Worm (Caenorhabditis elegans) whole organism, young adult: Measurements from ENCODE around the gene ZK757.1.
A peak's percentile ranks its signal among the peaks of the same experiment; 100 is the strongest.

ENCODE experiments used
- D2030.7 ChIP-seq: fragments of 200-800 bp; sonication (Bioruptor generic); IDR thresholded peaks from 2 replicates; pipeline ENCODE4 v1.3.6; 2022; ENCODE audit warnings: missing genetic modification reagents, missing genetic modification characterization, missing compliant biosample characterization
- F10E7.11 ChIP-seq: sonication (generic microtip); optimal IDR thresholded peaks from 2 replicates; lab custom pipeline; 2017; ENCODE audit warnings: mild to moderate bottlenecking, missing genetic modification characterization, moderate library complexity, missing compliant biosample characterization
- F33H1.4 ChIP-seq: fragments of 200-800 bp; sonication (Bioruptor generic); IDR thresholded peaks from 2 replicates; pipeline ENCODE4 v1.3.6; 2022; ENCODE audit warnings: missing genetic modification reagents, missing genetic modification characterization, missing compliant biosample characterization
- F52B5.7 ChIP-seq: sonication (generic microtip); optimal IDR thresholded peaks from 2 replicates; lab custom pipeline; 2016; ENCODE audit warnings: mild to moderate bottlenecking, missing genetic modification characterization, missing compliant biosample characterization
- T07F8.4 ChIP-seq: sonication (generic microtip); optimal IDR thresholded peaks from 2 replicates; lab custom pipeline; 2016; ENCODE audit warnings: mild to moderate bottlenecking, missing genetic modification characterization, moderate library complexity, missing compliant biosample characterization
- Y53G8AR.9 ChIP-seq: fragments of 200-800 bp; sonication (Bioruptor generic); conservative IDR thresholded peaks from 2 replicates; pipeline ENCODE4 v1.3.6; 2022; ENCODE audit warnings: missing genetic modification reagents, missing genetic modification characterization, missing compliant biosample characterization
- athp-1 ChIP-seq: sonication (generic microtip); optimal IDR thresholded peaks from 2 replicates; lab custom pipeline; 2017; ENCODE audit warnings: mild to moderate bottlenecking, missing genetic modification characterization, missing compliant biosample characterization
- attf-3 ChIP-seq: fragments of 200-800 bp; sonication (Bioruptor generic); conservative IDR thresholded peaks from 2 replicates; pipeline ENCODE4 v1.3.6; 2022; ENCODE audit warnings: missing genetic modification reagents, missing genetic modification characterization, missing compliant biosample characterization
- attf-5 ChIP-seq: fragments of 200-800 bp; sonication (Bioruptor generic); optimal IDR thresholded peaks from 2 replicates; lab custom pipeline; 2018; ENCODE audit warnings: mild to moderate bottlenecking, missing genetic modification characterization, missing compliant biosample characterization
- cebp-1 ChIP-seq, 2 experiments: fragments of 200-800 bp in 1 of 2; sonication (Bioruptor generic) in 1 of 2; sonication (generic microtip) in 1 of 2; IDR thresholded peaks in 1 of 2; optimal IDR thresholded peaks in 1 of 2; 2 replicates each; pipeline versions ENCODE4 v1.3.6 to Lab custom; 2017 to 2022; ENCODE audit warnings: missing compliant biosample characterization in 2 of 2, missing genetic modification characterization in 2 of 2, mild to moderate bottlenecking in 1 of 2, missing genetic modification reagents in 1 of 2, moderate library complexity in 1 of 2
- cebp-2 ChIP-seq: fragments of 200-800 bp; sonication (Bioruptor generic); IDR thresholded peaks from 2 replicates; pipeline ENCODE4 v1.3.6; 2022; ENCODE audit warnings: missing genetic modification characterization, missing compliant biosample characterization
- ceh-40 ChIP-seq: fragments of 200-800 bp; sonication (Bioruptor generic); IDR thresholded peaks from 2 replicates; pipeline ENCODE4 v1.3.6; 2022; ENCODE audit warnings: missing genetic modification characterization, missing compliant biosample characterization
- ceh-91 ChIP-seq: fragments of 200-800 bp; sonication (Bioruptor generic); IDR thresholded peaks from 2 replicates; pipeline ENCODE4 v1.3.6; 2022; ENCODE audit warnings: missing genetic modification reagents, missing genetic modification characterization, missing compliant biosample characterization
- dox-1 ChIP-seq: fragments of 200-800 bp; sonication (Bioruptor generic); IDR thresholded peaks from 2 replicates; pipeline ENCODE4 v1.3.6; 2022; ENCODE audit warnings: missing genetic modification reagents, missing genetic modification characterization, missing compliant biosample characterization
- dpl-1 ChIP-seq: fragments of 150-350 bp; optimal IDR thresholded peaks from 2 replicates; lab custom pipeline; 2014; ENCODE audit warnings: missing biosample characterization, missing genetic modification reagents, missing genetic modification characterization
- efl-1 ChIP-seq: fragments of 150-350 bp; optimal IDR thresholded peaks from 2 replicates; lab custom pipeline; 2014; ENCODE audit warnings: missing biosample characterization, missing genetic modification reagents, missing genetic modification characterization
- ekl-4 ChIP-seq: fragments of 200-800 bp; sonication (Bioruptor generic); IDR thresholded peaks from 2 replicates; pipeline ENCODE4 v1.3.6; 2022; ENCODE audit warnings: missing genetic modification reagents, missing genetic modification characterization, missing compliant biosample characterization
- fkh-3 ChIP-seq: sonication (generic microtip); optimal IDR thresholded peaks from 2 replicates; lab custom pipeline; 2016; ENCODE audit warnings: mild to moderate bottlenecking, missing genetic modification characterization, missing compliant biosample characterization
- hlh-26 ChIP-seq: fragments of 200-800 bp; sonication (Bioruptor generic); conservative IDR thresholded peaks from 2 replicates; pipeline ENCODE4 v1.3.6; 2022; ENCODE audit warnings: missing genetic modification reagents, missing genetic modification characterization, missing compliant biosample characterization
- lag-1 ChIP-seq: fragments of 200-800 bp; sonication (Bioruptor generic); IDR thresholded peaks from 2 replicates; pipeline ENCODE4 v1.3.6; 2022; ENCODE audit warnings: missing genetic modification reagents, missing genetic modification characterization, missing compliant biosample characterization
- let-526 ChIP-seq: fragments of 200-800 bp; sonication (Bioruptor generic); IDR thresholded peaks from 2 replicates; pipeline ENCODE4 v1.3.6; 2022; ENCODE audit warnings: missing genetic modification reagents, missing genetic modification characterization, missing compliant biosample characterization
- lin-35 ChIP-seq, 3 experiments: fragments of 150-350 bp in 2 of 3; sonication (generic microtip) in 1 of 3; optimal IDR thresholded peaks; 2 replicates each; lab custom pipeline; 2014 to 2018; ENCODE audit warnings: missing biosample characterization in 3 of 3, missing genetic modification characterization in 3 of 3, missing genetic modification reagents in 3 of 3
- lin-40 ChIP-seq: sonication (generic microtip); optimal IDR thresholded peaks from 2 replicates; lab custom pipeline; 2016; ENCODE audit warnings: missing genetic modification characterization, mild to moderate bottlenecking, missing compliant biosample characterization, missing genotype, missing genetic modification reagents
- lsl-1 ChIP-seq: fragments of 200-800 bp; sonication (Bioruptor generic); optimal IDR thresholded peaks from 2 replicates; lab custom pipeline; 2018; ENCODE audit warnings: mild to moderate bottlenecking, missing genetic modification characterization, moderate library complexity, missing compliant biosample characterization
- madf-3 ChIP-seq: fragments of 200-800 bp; sonication (Bioruptor generic); IDR thresholded peaks from 2 replicates; pipeline ENCODE4 v1.3.6; 2022; ENCODE audit warnings: missing genetic modification reagents, missing genetic modification characterization, missing compliant biosample characterization
- madf-6 ChIP-seq: fragments of 200-800 bp; sonication (Bioruptor generic); IDR thresholded peaks from 2 replicates; pipeline ENCODE4 v1.3.6; 2022; ENCODE audit warnings: missing genetic modification reagents, missing genetic modification characterization, missing compliant biosample characterization
- madf-8 ChIP-seq: fragments of 200-800 bp; sonication (Bioruptor generic); conservative IDR thresholded peaks from 2 replicates; pipeline ENCODE4 v1.3.6; 2022; ENCODE audit warnings: missing genetic modification reagents, missing genetic modification characterization, missing compliant biosample characterization
- nhr-179 ChIP-seq: sonication (generic microtip); optimal IDR thresholded peaks from 2 replicates; lab custom pipeline; 2016; ENCODE audit warnings: mild to moderate bottlenecking, missing genetic modification characterization, missing compliant biosample characterization
- nhr-80 ChIP-seq: sonication (generic microtip); optimal IDR thresholded peaks from 2 replicates; lab custom pipeline; 2016; ENCODE audit warnings: missing genetic modification characterization, missing compliant biosample characterization
- rec-8 ChIP-seq, 2 experiments: sonication (generic microtip); optimal IDR thresholded peaks; 2 replicates each; lab custom pipeline; 2016; ENCODE audit warnings: mild to moderate bottlenecking in 2 of 2, missing genetic modification characterization in 2 of 2, missing genetic modification reagents in 2 of 2, missing genotype in 2 of 2, missing biosample characterization in 1 of 2, missing compliant biosample characterization in 1 of 2, moderate library complexity in 1 of 2
- rpc-1 ChIP-seq, 2 experiments: fragments of 150-350 bp in 1 of 2; sonication (generic microtip) in 1 of 2; optimal IDR thresholded peaks; 2 replicates each; lab custom pipeline; 2014 to 2018; ENCODE audit warnings: missing biosample characterization in 1 of 2, missing genetic modification characterization in 1 of 2, missing genetic modification reagents in 1 of 2, missing genotype in 1 of 2
- snpc-1.1 ChIP-seq: sonication (generic microtip); optimal IDR thresholded peaks from 2 replicates; lab custom pipeline; 2017; ENCODE audit warnings: missing genetic modification characterization, mild to moderate bottlenecking, missing compliant biosample characterization, antibody characterized with exemption, moderate library complexity, missing genotype, missing genetic modification reagents; ENCODE audit not compliant: insufficient read depth
- snpc-3.4 ChIP-seq: sonication (generic microtip); optimal IDR thresholded peaks from 2 replicates; lab custom pipeline; 2017; ENCODE audit warnings: missing genetic modification characterization, mild to moderate bottlenecking, missing compliant biosample characterization, antibody characterized with exemption, moderate library complexity, missing genotype, missing genetic modification reagents
- snpc-4 ChIP-seq, 5 experiments: fragments of 150-350 bp in 1 of 5; sonication (generic microtip) in 4 of 5; optimal IDR thresholded peaks; 2 replicates each; lab custom pipeline; 2014 to 2018; ENCODE audit warnings: missing genetic modification characterization in 5 of 5, missing biosample characterization in 3 of 5, antibody characterized with exemption in 2 of 5, mild to moderate bottlenecking in 2 of 5, missing compliant biosample characterization in 2 of 5, missing genotype in 2 of 5, moderate library complexity in 2 of 5, missing genetic modification reagents in 1 of 5
- unc-130 ChIP-seq: sonication (generic microtip); optimal IDR thresholded peaks from 2 replicates; lab custom pipeline; 2016; ENCODE audit warnings: missing genetic modification reagents, missing genetic modification characterization, missing compliant biosample characterization
- xnd-1 ChIP-seq: sonication (generic microtip); optimal IDR thresholded peaks from 2 replicates; lab custom pipeline; 2016; ENCODE audit warnings: missing genotype, missing genetic modification reagents, missing genetic modification characterization, missing compliant biosample characterization
- ztf-22 ChIP-seq: fragments of 200-800 bp; sonication (Bioruptor generic); optimal IDR thresholded peaks from 2 replicates; lab custom pipeline; 2018; ENCODE audit warnings: mild to moderate bottlenecking, missing genetic modification characterization, moderate library complexity, missing compliant biosample characterization

Gene ZK757.1

DNA sequence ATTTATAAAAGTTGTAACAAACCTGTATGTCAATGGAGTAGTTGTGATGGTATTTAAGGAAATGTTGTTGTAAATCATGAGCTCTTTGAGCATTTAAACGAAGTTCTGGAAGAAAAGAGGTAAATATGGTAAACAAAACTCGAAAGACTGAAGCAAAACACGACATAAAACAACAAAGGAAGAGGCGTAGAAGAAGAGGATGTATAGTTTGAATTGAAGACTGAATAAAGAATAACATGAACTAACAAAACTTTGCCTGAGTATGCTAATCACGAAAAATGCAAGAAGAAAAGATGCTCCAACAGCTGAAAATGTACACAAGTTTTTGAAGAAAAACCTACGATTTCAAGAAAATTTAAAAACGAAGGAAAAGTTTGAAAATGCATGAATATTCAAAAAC is at the start of gene ZK757.1:
Gene ZK757.1 (minus strand): TSS at position 101 of the 400 bp plus-strand sequence.
- TF ChIP-seq fkh-3: no peak
- TF ChIP-seq madf-3 (GFP tag; lab: Robert Waterston, UW): no peak
- TF ChIP-seq rpc-1 (optimal IDR thresholded peaks at IDR 0.05; lab: Kevin White, UChicago): no peak
- TF ChIP-seq rpc-1 (tag; optimal IDR thresholded peaks at IDR 0.05; lab: Kevin White, UChicago): no peak
- no peak for TF ChIP-seq dpl-1 (GFP tag; lab: Kevin White, UChicago)
- no peak for TF ChIP-seq T07F8.4 (tag; lab: Kevin White, UChicago)
- no peak for TF ChIP-seq ztf-22
- TF ChIP-seq snpc-4 (GFP tag; optimal IDR thresholded peaks at IDR 0.05; lab: Kevin White, UChicago): no peak
- no peak for TF ChIP-seq snpc-4 (tag; optimal IDR thresholded peaks at IDR 0.05; lab: Kevin White, UChicago)

DNA sequence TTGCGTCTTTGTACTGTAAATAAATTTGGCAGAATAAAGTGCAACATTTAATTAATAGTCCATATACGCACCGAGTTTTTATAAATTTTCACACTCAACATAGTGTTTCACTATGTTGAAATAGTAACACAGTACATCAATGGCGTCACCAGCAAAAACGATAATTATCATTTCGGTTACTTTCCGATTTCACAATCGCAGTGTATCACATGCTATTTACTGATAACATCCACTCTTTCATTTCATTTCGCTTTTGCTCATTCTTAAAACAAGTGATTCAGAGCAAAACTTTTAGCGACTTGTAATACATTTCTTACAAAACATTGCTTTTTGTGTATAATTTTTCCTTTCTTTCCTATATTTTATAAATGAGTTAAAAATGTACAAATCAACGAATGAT is 42.8 kb upstream of the ZK757.1 start, which contains the start of gene cbp-3:
Gene cbp-3 (plus strand): TSS at position 272 of the 400 bp plus-strand sequence.
- no peak for TF ChIP-seq ekl-4
- peak; percentile 95 for TF ChIP-seq cebp-1 (GFP tag; IDR thresholded peaks at IDR 0.05; lab: Robert Waterston, UW)
- peak; percentile 95 for TF ChIP-seq cebp-1 (tag; optimal IDR thresholded peaks at IDR 0.05; lab: Kevin White, UChicago)
- no peak for TF ChIP-seq hlh-26 (GFP tag; lab: Robert Waterston, UW)
- peak; percentile 69 for TF ChIP-seq nhr-80

DNA sequence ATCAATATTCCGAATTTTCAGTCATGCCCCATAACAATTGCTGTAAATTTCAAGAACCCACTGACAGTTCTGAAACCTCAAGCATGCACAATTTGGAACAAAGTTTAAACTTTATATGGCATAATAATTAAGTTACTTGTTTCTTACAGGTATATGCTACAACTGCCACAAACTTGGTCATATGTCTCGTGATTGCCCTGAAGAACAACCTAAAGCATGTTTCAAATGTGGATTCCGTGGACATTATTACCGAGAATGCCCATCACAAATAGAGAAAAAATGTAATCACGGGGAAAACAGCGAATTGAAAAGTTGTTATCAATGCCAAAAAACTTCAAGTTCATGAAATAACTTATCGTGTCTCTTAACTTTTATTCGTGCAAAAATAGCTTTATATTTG is 42.1 kb upstream of the ZK757.1 start:
- no peak for TF ChIP-seq F52B5.7 (tag; lab: Kevin White, UChicago)
- TF ChIP-seq dox-1 (GFP tag; lab: Robert Waterston, UW): no peak
- no peak for TF ChIP-seq cebp-2
- TF ChIP-seq ceh-91: no peak
- peak; percentile 37 for TF ChIP-seq nhr-80
- no peak for TF ChIP-seq lag-1
- no peak for TF ChIP-seq F10E7.11 (tag; lab: Kevin White, UChicago)
- no peak for TF ChIP-seq attf-3 (GFP tag; lab: Robert Waterston, UW)

DNA sequence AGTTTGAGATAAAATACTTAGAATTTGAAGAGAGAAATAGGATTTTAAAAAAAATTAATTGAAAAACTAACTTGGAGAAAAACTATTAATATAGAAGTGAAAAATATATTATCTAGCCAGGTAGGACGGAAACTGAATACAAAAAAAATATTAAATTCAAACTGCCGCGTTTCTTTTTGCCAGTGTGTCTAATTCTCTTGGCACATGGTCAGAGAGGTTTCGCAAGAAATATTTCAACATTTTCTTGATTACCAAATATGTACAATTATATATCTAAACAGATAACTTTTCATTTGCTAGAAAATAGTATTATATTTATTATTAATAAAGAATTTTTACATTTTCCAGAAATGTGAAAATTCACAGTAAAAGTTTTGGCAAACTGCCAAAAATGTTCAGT is 41.6 kb upstream of the ZK757.1 start:
- no peak for TF ChIP-seq let-526 (GFP tag; lab: Robert Waterston, UW)
- TF ChIP-seq cebp-1 (GFP tag; IDR thresholded peaks at IDR 0.05; lab: Robert Waterston, UW): peak; percentile 80; the same call in 1 of the 2 replicates
- peak; percentile 93 for TF ChIP-seq cebp-1 (tag; optimal IDR thresholded peaks at IDR 0.05; lab: Kevin White, UChicago)
- no peak for TF ChIP-seq ceh-40 (GFP tag; lab: Robert Waterston, UW)
- peak in 1 of 3 experiments; percentile 43 for TF ChIP-seq lin-35 (GFP tag; optimal IDR thresholded peaks at IDR 0.05; lab: Kevin White, UChicago)
- TF ChIP-seq unc-130 (GFP tag; lab: Kevin White, UChicago): no peak
- TF ChIP-seq nhr-179 (tag; lab: Kevin White, UChicago): no peak

DNA sequence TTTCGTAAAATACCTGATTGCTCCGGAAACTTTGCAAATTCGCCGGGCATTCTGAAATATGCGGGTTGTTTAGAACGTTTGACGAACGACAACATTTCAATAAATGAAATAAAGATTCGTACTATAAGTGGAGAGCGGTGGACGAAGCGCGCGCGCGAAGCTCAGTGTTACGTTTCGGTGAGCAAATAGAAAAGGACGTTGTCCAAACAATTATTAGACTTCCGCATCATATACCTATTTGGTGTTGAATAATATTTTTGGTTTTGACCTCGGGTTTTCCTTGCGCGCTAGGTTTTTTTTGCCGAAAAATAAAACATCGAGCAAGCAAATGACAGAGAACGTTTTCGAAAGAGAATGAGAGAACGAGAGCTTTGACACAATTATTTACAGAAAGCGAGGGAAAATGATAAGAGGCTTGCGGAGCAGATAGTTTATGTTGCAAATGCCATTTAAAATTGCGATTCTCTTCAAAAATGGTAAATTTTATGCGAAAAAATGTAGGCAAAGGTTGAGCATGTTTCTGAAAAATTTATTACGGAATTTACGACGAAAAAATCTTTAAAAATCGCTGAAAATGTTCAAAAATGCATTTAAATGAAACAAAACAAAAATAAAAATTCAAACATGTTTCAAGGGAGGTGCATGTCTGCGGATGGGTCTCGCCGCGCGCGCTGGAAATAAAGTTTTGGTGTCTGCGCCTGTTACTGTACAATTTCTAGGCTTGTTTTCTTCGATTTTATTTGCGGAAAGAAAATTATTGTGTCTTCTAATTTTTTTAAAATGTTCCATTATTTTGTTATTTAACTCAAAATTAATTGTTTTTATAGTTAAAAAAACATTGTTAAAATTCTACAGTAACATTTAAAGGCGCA is 39.9 kb upstream of the ZK757.1 start, which contains the start of the genes cyld-1 and F40F12.9:
Gene cyld-1 (minus strand): TSS at position 51 of the 872 bp plus-strand sequence.
Gene F40F12.9 (plus strand): TSS at position 721 of the 872 bp plus-strand sequence.
- TF ChIP-seq lin-40 (tag; lab: Kevin White, UChicago) (no peak), rec-8 (tag; optimal IDR thresholded peaks at IDR 0.05; lab: Kevin White, UChicago) (no peak), ceh-91 (peak; percentile 60), snpc-1.1 (tag; lab: Kevin White, UChicago) (peak; percentile 5), attf-5 (GFP tag; lab: Kevin White, UChicago) (no peak), athp-1 (no peak), nhr-80 (peak; percentile 62), snpc-3.4 (peak; percentile 18), lsl-1 (GFP tag; lab: Kevin White, UChicago) (peak; percentile 86), madf-6 (GFP tag; lab: Robert Waterston, UW) (peak; percentile 75), D2030.7 (peak; percentile 50), F33H1.4 (peak; percentile 83), Y53G8AR.9 (GFP tag; lab: Robert Waterston, UW) (no peak), madf-8 (GFP tag; lab: Robert Waterston, UW) (peak; percentile 55), efl-1 (GFP tag; lab: Kevin White, UChicago) (peak; percentile 25), cebp-1 (GFP tag; IDR thresholded peaks at IDR 0.05; lab: Robert Waterston, UW) (no peak), cebp-1 (tag; optimal IDR thresholded peaks at IDR 0.05; lab: Kevin White, UChicago) (peak; percentile 35), xnd-1 (tag; lab: Kevin White, UChicago) (peak; percentile 6)
